Worm (Caenorhabditis elegans) whole organism, midembryonic: Measurements from ENCODE around the gene dhs-12.

ENCODE experiments used
- T22C8.4 ChIP-seq: fragments of 200-800 bp; sonication (Bioruptor generic); IDR thresholded peaks from 2 replicates; pipeline ENCODE4 v1.3.6; 2022; ENCODE audit warnings: missing genetic modification characterization, missing compliant biosample characterization
- cog-1 ChIP-seq: sonication (generic microtip); optimal IDR thresholded peaks from 2 replicates; lab custom pipeline; 2016; ENCODE audit warnings: missing genetic modification characterization, missing compliant biosample characterization
- flt-1 ChIP-seq: fragments of 200-800 bp; sonication (Bioruptor generic); IDR thresholded peaks from 2 replicates; pipeline ENCODE4 v1.3.6; 2022; ENCODE audit warnings: missing genetic modification characterization, missing compliant biosample characterization
- klf-2 ChIP-seq: fragments of 200-800 bp; sonication (Bioruptor generic); conservative IDR thresholded peaks from 2 replicates; pipeline ENCODE4 v1.3.6; 2022; ENCODE audit warnings: missing genetic modification reagents, missing genetic modification characterization, missing compliant biosample characterization
- med-1 ChIP-seq: sonication (generic microtip); optimal IDR thresholded peaks from 2 replicates; lab custom pipeline; 2017; ENCODE audit warnings: missing genetic modification characterization, mild to moderate bottlenecking, missing compliant biosample characterization, antibody characterized with exemption, missing genetic modification reagents; ENCODE audit not compliant: insufficient read depth
- ref-1 ChIP-seq: fragments of 200-800 bp; sonication (Bioruptor generic); conservative IDR thresholded peaks from 2 replicates; pipeline ENCODE4 v1.3.6; 2022; ENCODE audit warnings: missing genetic modification reagents, missing genetic modification characterization, missing compliant biosample characterization
- tab-1 ChIP-seq: fragments of 200-800 bp; sonication (Bioruptor generic); IDR thresholded peaks from 2 replicates; pipeline ENCODE4 v1.3.6; 2022; ENCODE audit warnings: missing genetic modification characterization, missing compliant biosample characterization
- ztf-23 ChIP-seq: fragments of 200-800 bp; sonication (Bioruptor generic); IDR thresholded peaks from 2 replicates; pipeline ENCODE4 v1.3.6; 2022; ENCODE audit warnings: missing genetic modification reagents, missing genetic modification characterization, missing compliant biosample characterization
- ztf-29 ChIP-seq: fragments of 200-800 bp; sonication (Bioruptor generic); IDR thresholded peaks from 2 replicates; pipeline ENCODE4 v1.3.6; 2022; ENCODE audit warnings: missing genetic modification reagents, missing genetic modification characterization, missing compliant biosample characterization

dhs-12 gene

ce11 chrIV:10164086-10164485, 21.8 kb downstream of the dhs-12 start:
- TF ChIP-seq T22C8.4 (GFP tag; lab: Robert Waterston, UW) = no peak
- TF ChIP-seq ztf-29 (GFP tag; lab: Robert Waterston, UW) = no peak
- TF ChIP-seq ztf-23 = no peak
- 0 out of 2 replicates have a peak, but pooled peaks have one; percentile 12 for TF ChIP-seq flt-1 (GFP tag; lab: Robert Waterston, UW)

- TF ChIP-seq flt-1 (GFP tag; lab: Robert Waterston, UW) (no peak), med-1 (GFP tag; lab: Kevin White, UChicago) (no peak), T22C8.4 (GFP tag; lab: Robert Waterston, UW) (no peak), tab-1 (GFP tag; lab: Robert Waterston, UW) (no peak), cog-1 (tag; lab: Kevin White, UChicago) (no peak), ref-1 (GFP tag; lab: Robert Waterston, UW) (no peak), klf-2 (no peak), ztf-23 (no peak), ztf-29 (GFP tag; lab: Robert Waterston, UW) (no peak)
These were observed 28.6 kb downstream of the dhs-12 start for ce11 chrIV:10170808-10171207.

- TF ChIP-seq ztf-29 (GFP tag; lab: Robert Waterston, UW) (no peak), med-1 (GFP tag; lab: Kevin White, UChicago) (no peak), flt-1 (GFP tag; lab: Robert Waterston, UW) (no peak), klf-2 (no peak), cog-1 (tag; lab: Kevin White, UChicago) (no peak), ztf-23 (no peak), T22C8.4 (GFP tag; lab: Robert Waterston, UW) (no peak), ref-1 (GFP tag; lab: Robert Waterston, UW) (no peak)
These were observed 32.1 kb downstream of the dhs-12 start, which contains the start of gene pxf-1 for ce11 chrIV:10174328-10174727. Gene pxf-1, minus strand, starts transcription at chrIV:10174341.

- TF ChIP-seq tab-1 (GFP tag; lab: Robert Waterston, UW) (0 out of 2 replicates have a peak, but pooled peaks have one; percentile 45), cog-1 (tag; lab: Kevin White, UChicago) (peak; percentile 2), ztf-23 (peak; percentile 55; the same call in 1 of the 2 replicates), ztf-29 (GFP tag; lab: Robert Waterston, UW) (no peak), T22C8.4 (GFP tag; lab: Robert Waterston, UW) (peak; percentile 73), med-1 (GFP tag; lab: Kevin White, UChicago) (no peak)
These were observed 32.9 kb downstream of the dhs-12 start for ce11 chrIV:10174932-10175732.

ce11 chrIV:10176252-10176730, 34.0 kb downstream of the dhs-12 start, which contains the start of gene rack-1:
Gene rack-1, plus strand, starts transcription at chrIV:10176680.
- TF ChIP-seq med-1 (GFP tag; lab: Kevin White, UChicago) (no peak), flt-1 (GFP tag; lab: Robert Waterston, UW) (no peak), ref-1 (GFP tag; lab: Robert Waterston, UW) (no peak), T22C8.4 (GFP tag; lab: Robert Waterston, UW) (no peak), tab-1 (GFP tag; lab: Robert Waterston, UW) (no peak), cog-1 (tag; lab: Kevin White, UChicago) (no peak), klf-2 (no peak), ztf-29 (GFP tag; lab: Robert Waterston, UW) (no peak), ztf-23 (no peak)

ce11 chrIV:10177779-10178178, 35.5 kb downstream of the dhs-12 start, which contains the start of gene mspn-1:
Gene mspn-1, plus strand, starts transcription at chrIV:10177968.
- TF ChIP-seq ztf-23 (no peak), med-1 (GFP tag; lab: Kevin White, UChicago) (no peak), cog-1 (tag; lab: Kevin White, UChicago) (no peak), klf-2 (no peak), tab-1 (GFP tag; lab: Robert Waterston, UW) (no peak), ztf-29 (GFP tag; lab: Robert Waterston, UW) (no peak), flt-1 (GFP tag; lab: Robert Waterston, UW) (no peak), ref-1 (GFP tag; lab: Robert Waterston, UW) (no peak), T22C8.4 (GFP tag; lab: Robert Waterston, UW) (no peak)

ce11 chrIV:10180133-10180749, 38.0 kb downstream of the dhs-12 start, which contains the start of gene gta-1:
Gene gta-1, plus strand, starts transcription at chrIV:10180660.
- no peak for TF ChIP-seq tab-1 (GFP tag; lab: Robert Waterston, UW)
- no peak for TF ChIP-seq klf-2
- TF ChIP-seq med-1 (GFP tag; lab: Kevin White, UChicago) = no peak
- no peak for TF ChIP-seq ref-1 (GFP tag; lab: Robert Waterston, UW)
- no peak for TF ChIP-seq cog-1 (tag; lab: Kevin White, UChicago)
- TF ChIP-seq ztf-23 = no peak
- no peak for TF ChIP-seq flt-1 (GFP tag; lab: Robert Waterston, UW)
- no peak for TF ChIP-seq T22C8.4 (GFP tag; lab: Robert Waterston, UW)
- no peak for TF ChIP-seq ztf-29 (GFP tag; lab: Robert Waterston, UW)

ce11 chrIV:10188505-10188904, 46.2 kb downstream of the dhs-12 start:
- TF ChIP-seq flt-1 (GFP tag; lab: Robert Waterston, UW) (no peak), T22C8.4 (GFP tag; lab: Robert Waterston, UW) (no peak), tab-1 (GFP tag; lab: Robert Waterston, UW) (no peak), klf-2 (no peak), med-1 (GFP tag; lab: Kevin White, UChicago) (no peak), ztf-29 (GFP tag; lab: Robert Waterston, UW) (no peak), cog-1 (tag; lab: Kevin White, UChicago) (no peak), ztf-23 (no peak), ref-1 (GFP tag; lab: Robert Waterston, UW) (no peak)
